Worm (Caenorhabditis elegans) whole organism, L1 larva: ENCODE data around the gene F32D1.11.

Experiments
- F16B12.6 ChIP-seq: fragments of 150-350 bp; optimal IDR thresholded peaks from 2 replicates; lab custom pipeline; 2014; ENCODE audit warnings: missing biosample characterization, missing genetic modification characterization
- irx-1 ChIP-seq: sonication (generic microtip); optimal IDR thresholded peaks from 2 replicates; lab custom pipeline; 2016; ENCODE audit warnings: missing genetic modification characterization, missing compliant biosample characterization
- lin-13 ChIP-seq: fragments of 150-350 bp; optimal IDR thresholded peaks from 2 replicates; lab custom pipeline; 2014; ENCODE audit warnings: missing biosample characterization, missing genetic modification reagents, missing genetic modification characterization
- lin-15B ChIP-seq: fragments of 150-350 bp; sonication (generic microtip); optimal IDR thresholded peaks from 3 replicates; lab custom pipeline; 2014; ENCODE audit warnings: missing biosample characterization, missing genetic modification characterization
- lin-35 ChIP-seq, 2 experiments: fragments of 150-350 bp; optimal IDR thresholded peaks; 2 replicates each; lab custom pipeline; 2014; ENCODE audit warnings: missing biosample characterization in 2 of 2, missing genetic modification characterization in 2 of 2, missing genetic modification reagents in 2 of 2
- nhr-11 ChIP-seq: fragments of 150-350 bp; optimal IDR thresholded peaks from 2 replicates; lab custom pipeline; 2014; ENCODE audit warnings: missing biosample characterization, missing genetic modification characterization
- nhr-28 ChIP-seq: fragments of 150-350 bp; optimal IDR thresholded peaks from 2 replicates; lab custom pipeline; 2014; ENCODE audit warnings: missing biosample characterization, missing genetic modification characterization
- pag-3 ChIP-seq: sonication (generic microtip); optimal IDR thresholded peaks from 2 replicates; lab custom pipeline; 2017; ENCODE audit warnings: missing genetic modification characterization, mild to moderate bottlenecking, missing compliant biosample characterization, antibody characterized with exemption, borderline replicate concordance; ENCODE audit not compliant: insufficient read depth
- pqm-1 ChIP-seq: sonication (generic microtip); optimal IDR thresholded peaks from 3 replicates; lab custom pipeline; 2017; ENCODE audit warnings: missing biosample characterization, missing genetic modification characterization
- snpc-4 ChIP-seq: fragments of 150-350 bp; optimal IDR thresholded peaks from 2 replicates; lab custom pipeline; 2014; ENCODE audit warnings: missing biosample characterization, missing genetic modification characterization
- tbx-2 ChIP-seq: sonication (generic microtip); optimal IDR thresholded peaks from 2 replicates; lab custom pipeline; 2016; ENCODE audit warnings: missing genetic modification characterization, missing compliant biosample characterization

ce11 chrV:4382298-4382697, 16.0 kb upstream of the F32D1.11 start, which contains the start of gene F13A2.1:
- TF ChIP-seq nhr-28: no peak
- no peak for TF ChIP-seq irx-1 (tag; lab: Kevin White, UChicago)
- no peak for TF ChIP-seq lin-35 (GFP tag; optimal IDR thresholded peaks at IDR 0.05; lab: Kevin White, UChicago)
- no peak for TF ChIP-seq lin-13 (GFP tag; lab: Kevin White, UChicago)
- TF ChIP-seq F16B12.6 (tag; lab: Kevin White, UChicago): no peak
- no peak for TF ChIP-seq snpc-4 (tag; lab: Kevin White, UChicago)
- no peak for TF ChIP-seq tbx-2 (tag; lab: Kevin White, UChicago)
- no peak for TF ChIP-seq nhr-11 (tag; lab: Kevin White, UChicago)
- no peak for TF ChIP-seq lin-15B
- no peak for TF ChIP-seq pqm-1 (tag; lab: Kevin White, UChicago)
- TF ChIP-seq pag-3 (tag; lab: Kevin White, UChicago): no peak
